Worm (Caenorhabditis elegans) whole organism, L4 larva: ENCODE measurements around the gene F49A5.10.

Experiments used
- F10B5.3 ChIP-seq: sonication (generic microtip); optimal IDR thresholded peaks from 2 replicates; lab custom pipeline; 2016; ENCODE audit warnings: mild to moderate bottlenecking, missing genetic modification characterization, missing compliant biosample characterization
- R02D3.7 ChIP-seq: fragments of 150-350 bp; sonication (generic microtip); optimal IDR thresholded peaks from 3 replicates; lab custom pipeline; 2014; ENCODE audit warnings: missing biosample characterization, missing genetic modification characterization
- aly-2 ChIP-seq: sonication (generic microtip); optimal IDR thresholded peaks from 2 replicates; lab custom pipeline; 2018; ENCODE audit warnings: missing biosample characterization, missing genetic modification characterization
- ama-1 ChIP-seq: fragments of 150-350 bp; optimal IDR thresholded peaks from 2 replicates; lab custom pipeline; 2014; ENCODE audit warnings: inconsistent platforms, mixed read lengths
- egl-27 ChIP-seq: sonication (generic microtip); optimal IDR thresholded peaks from 3 replicates; lab custom pipeline; 2017; ENCODE audit warnings: missing biosample characterization, missing genetic modification reagents, missing genetic modification characterization
- skn-1 ChIP-seq: fragments of 150-350 bp; optimal IDR thresholded peaks from 2 replicates; lab custom pipeline; 2014; ENCODE audit warnings: missing biosample characterization, missing genetic modification characterization
- unc-62 ChIP-seq, 3 experiments: fragments of 150-350 bp in 1 of 3; sonication (generic microtip); optimal IDR thresholded peaks in 2 of 3; peaks in 1 of 3; 1 replicate in 1 of 3; 2 replicates in 2 of 3; lab custom pipeline; 2014 to 2017; ENCODE audit warnings: missing biosample characterization in 3 of 3, missing genetic modification characterization in 3 of 3, missing genetic modification reagents in 3 of 3, missing genotype in 1 of 3
- zag-1 ChIP-seq: fragments of 150-350 bp; optimal IDR thresholded peaks from 2 replicates; lab custom pipeline; 2014; ENCODE audit warnings: missing biosample characterization, missing genetic modification characterization

DNA sequence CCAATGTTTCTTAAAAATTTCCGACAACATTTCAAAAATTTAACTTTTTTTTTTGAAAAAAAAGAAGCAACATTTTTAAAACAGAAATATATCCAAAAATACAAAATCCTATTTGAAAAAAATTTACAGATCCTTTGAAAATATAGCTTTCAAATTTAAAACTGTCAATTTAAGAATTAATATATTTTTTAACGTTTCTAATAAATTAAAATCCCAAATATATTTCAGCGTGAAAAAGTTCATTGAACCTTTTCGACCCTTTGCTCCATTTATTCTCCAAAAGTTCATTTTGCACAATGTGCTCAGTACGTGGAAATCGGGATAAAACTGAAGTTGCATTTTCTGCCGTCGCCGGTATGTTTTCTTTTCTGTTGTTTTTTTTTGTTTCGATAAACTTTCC lies 42.2 kb upstream of the F49A5.10 start, which contains the start of gene phy-3:
- no peak for TF ChIP-seq zag-1 (tag; lab: Kevin White, UChicago)
- TF ChIP-seq unc-62 (GFP tag; optimal IDR thresholded peaks at IDR 0.05 in 1 of 2; lab: Kevin White, UChicago), result no peak
- no peak for TF ChIP-seq unc-62 (tag; optimal IDR thresholded peaks at IDR 0.05; lab: Kevin White, UChicago)
- TF ChIP-seq R02D3.7, result no peak
- no peak for TF ChIP-seq egl-27
- TF ChIP-seq skn-1 (tag; lab: Kevin White, UChicago), result no peak
- no peak for TF ChIP-seq aly-2 (tag; lab: Kevin White, UChicago)
- no peak for TF ChIP-seq ama-1 (lab: Kevin White, UChicago)
- no peak for TF ChIP-seq F10B5.3 (tag; lab: Kevin White, UChicago)
